Worm (Caenorhabditis elegans): ENCODE results near the gene F56B3.6.

DNA sequence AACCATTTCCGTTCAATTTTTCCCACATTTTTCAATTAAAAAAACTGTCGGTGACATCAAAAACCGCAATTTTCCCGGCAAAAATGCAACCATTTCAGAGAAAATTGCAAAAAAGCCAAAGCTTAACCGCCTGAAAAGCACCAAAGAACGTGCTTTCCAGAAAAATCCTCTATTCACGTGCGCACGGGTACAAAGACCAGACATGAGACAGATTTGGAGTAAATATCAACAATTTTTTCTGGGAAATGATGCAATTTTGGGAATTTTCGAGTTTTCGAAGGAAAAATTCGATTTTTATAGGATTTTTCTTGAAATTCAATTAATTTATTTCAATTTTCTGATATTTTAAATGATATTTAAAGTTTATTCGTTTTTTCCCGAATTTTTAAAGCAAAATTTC lies 41.3 kb downstream of the F56B3.6 start:
- TF ChIP-seq snpc-4 (tag; optimal IDR thresholded peaks at IDR 0.05): no peak
- TF ChIP-seq aly-2 (tag; optimal IDR thresholded peaks at IDR 0.05): no peak
- no peak for TF ChIP-seq fos-1 (tag; optimal IDR thresholded peaks at IDR 0.05)
- no peak for TF ChIP-seq swsn-7 (tag; optimal IDR thresholded peaks at IDR 0.05)
- no peak for TF ChIP-seq egl-13 (tag; optimal IDR thresholded peaks at IDR 0.05)
- TF ChIP-seq nhr-28 (tag; optimal IDR thresholded peaks at IDR 0.05): no peak
- TF ChIP-seq lin-39 (tag; optimal IDR thresholded peaks at IDR 0.05): no peak
- no peak for TF ChIP-seq fkh-10 (GFP tag; optimal IDR thresholded peaks at IDR 0.05)
- TF ChIP-seq nhr-77 (tag; optimal IDR thresholded peaks at IDR 0.05): no peak
- TF ChIP-seq mef-2 (tag; optimal IDR thresholded peaks at IDR 0.05): no peak

Data from whole organism, L1 larva.